Fruit fly (Drosophila melanogaster) whole organism, wandering third instar larva: Measurements from ENCODE around the gene CG31221.

ENCODE experiments used
- CG32264 ChIP-seq: fragments of 200-800 bp; sonication (Bioruptor generic); optimal IDR thresholded peaks from 2 replicates; lab custom pipeline; 2016; ENCODE audit warnings: missing biosample characterization, missing genetic modification characterization
- CG9705 ChIP-seq: fragments of 200-800 bp; sonication (Bioruptor generic); optimal IDR thresholded peaks from 2 replicates; lab custom pipeline; 2018; ENCODE audit warnings: missing biosample characterization, mild to moderate bottlenecking, missing genetic modification characterization
- CrebA ChIP-seq: fragments of 200-800 bp; sonication (Bioruptor generic); optimal IDR thresholded peaks from 2 replicates; lab custom pipeline; 2016; ENCODE audit warnings: missing biosample characterization, mild to moderate bottlenecking, missing genetic modification characterization, borderline replicate concordance
- Dfd ChIP-seq: fragments of >200 bp; optimal IDR thresholded peaks from 2 replicates; lab custom pipeline; 2017; ENCODE audit warnings: missing biosample characterization, missing genetic modification characterization
- Dif ChIP-seq: fragments of 200-275, 200-300 bp; sonication (Bioruptor generic); optimal IDR thresholded peaks from 2 replicates; lab custom pipeline; 2018; ENCODE audit warnings: missing biosample characterization, missing genetic modification characterization; ENCODE audit not compliant: partially characterized antibody
- GATAd ChIP-seq: sonication (Bioruptor generic); optimal IDR thresholded peaks from 2 replicates; lab custom pipeline; 2016; ENCODE audit warnings: missing biosample characterization, missing genetic modification characterization
- HLH106 ChIP-seq: fragments of 200-800 bp; optimal IDR thresholded peaks from 3 replicates; lab custom pipeline; 2019; ENCODE audit warnings: missing biosample characterization, mild to moderate bottlenecking, missing genetic modification characterization, moderate library complexity
- Hnf4 ChIP-seq: fragments of 200-800 bp; sonication (Bioruptor generic); optimal IDR thresholded peaks from 2 replicates; lab custom pipeline; 2016; ENCODE audit warnings: missing biosample characterization, mild to moderate bottlenecking, missing genetic modification characterization
- Hr78 ChIP-seq: fragments of >200 bp; optimal IDR thresholded peaks from 2 replicates; lab custom pipeline; 2017; ENCODE audit warnings: missing biosample characterization, missing genetic modification characterization
- Hr83 ChIP-seq: fragments of 200-300 bp; sonication (Bioruptor generic); optimal IDR thresholded peaks from 2 replicates; lab custom pipeline; 2016; ENCODE audit warnings: missing biosample characterization, mild to moderate bottlenecking, missing genetic modification characterization, moderate library complexity; ENCODE audit not compliant: poor library complexity, severe bottlenecking
- Jra ChIP-seq: sonication (Bioruptor generic); optimal IDR thresholded peaks from 2 replicates; lab custom pipeline; 2016; ENCODE audit warnings: missing biosample characterization, missing genetic modification characterization
- Mio ChIP-seq: sonication (Bioruptor generic); optimal IDR thresholded peaks from 2 replicates; lab custom pipeline; 2016; ENCODE audit warnings: missing biosample characterization, missing genetic modification characterization
- Myc ChIP-seq: fragments of >200 bp; optimal IDR thresholded peaks from 2 replicates; lab custom pipeline; 2017
- OdsH ChIP-seq: fragments of 200-800 bp; sonication (Bioruptor generic); optimal IDR thresholded peaks from 2 replicates; lab custom pipeline; 2016; ENCODE audit warnings: missing biosample characterization, mild to moderate bottlenecking, missing genetic modification characterization
- Rel ChIP-seq, 2 experiments: fragments of 200-800 bp; sonication (Bioruptor generic) in 1 of 2; optimal IDR thresholded peaks; 2 replicates in 1 of 2; 3 replicates in 1 of 2; lab custom pipeline; 2016 to 2019; ENCODE audit warnings: mild to moderate bottlenecking in 2 of 2, missing biosample characterization in 2 of 2, missing genetic modification characterization in 2 of 2, moderate library complexity in 1 of 2
- br ChIP-seq: fragments of 200-800 bp; sonication (Bioruptor generic); optimal IDR thresholded peaks from 2 replicates; lab custom pipeline; 2016; ENCODE audit warnings: missing biosample characterization, missing genetic modification characterization
- brk ChIP-seq: fragments of 200-800 bp; sonication (Bioruptor generic); optimal IDR thresholded peaks from 2 replicates; lab custom pipeline; 2016; ENCODE audit warnings: missing biosample characterization, mild to moderate bottlenecking, missing genetic modification characterization
- dl ChIP-seq, 2 experiments: fragments of 175-275, 200-275 bp in 1 of 2; fragments of 200-275 bp in 1 of 2; sonication (Bioruptor generic); optimal IDR thresholded peaks; lab custom pipeline; 2018; ENCODE audit warnings: mild to moderate bottlenecking in 2 of 2, missing biosample characterization in 2 of 2, missing genetic modification characterization in 2 of 2, moderate library complexity in 2 of 2; ENCODE audit not compliant: partially characterized antibody in 2 of 2, insufficient read depth in 1 of 2
- dsf ChIP-seq: sonication (Bioruptor generic); optimal IDR thresholded peaks from 2 replicates; lab custom pipeline; 2016; ENCODE audit warnings: missing biosample characterization, missing genetic modification characterization, borderline replicate concordance
- ey ChIP-seq: fragments of 200-800 bp; sonication (Bioruptor generic); optimal IDR thresholded peaks from 2 replicates; lab custom pipeline; 2016; ENCODE audit warnings: missing biosample characterization, missing genetic modification characterization
- foxo ChIP-seq, 2 experiments: fragments of 200-800 bp; sonication (Bioruptor generic); optimal IDR thresholded peaks; 2 replicates in 1 of 2; 3 replicates in 1 of 2; lab custom pipeline; 2016 to 2017; ENCODE audit warnings: missing biosample characterization in 2 of 2, missing genetic modification characterization in 2 of 2
- jim ChIP-seq: fragments of 175-275, 200-325 bp; sonication (Bioruptor generic); optimal IDR thresholded peaks from 2 replicates; lab custom pipeline; 2016; ENCODE audit warnings: missing biosample characterization, mild to moderate bottlenecking, missing genetic modification characterization
- lola ChIP-seq: fragments of >200 bp; optimal IDR thresholded peaks from 2 replicates; lab custom pipeline; 2017; ENCODE audit warnings: missing biosample characterization, missing genetic modification characterization
- psq ChIP-seq: fragments of 200-800 bp; sonication (Bioruptor generic); optimal IDR thresholded peaks from 3 replicates; lab custom pipeline; 2017; ENCODE audit warnings: missing biosample characterization, mild to moderate bottlenecking, missing genetic modification characterization, moderate library complexity
- sage ChIP-seq: fragments of 200-800 bp; sonication (Bioruptor generic); optimal IDR thresholded peaks from 2 replicates; lab custom pipeline; 2016; ENCODE audit warnings: missing biosample characterization, mild to moderate bottlenecking, missing genetic modification characterization
- sv ChIP-seq: fragments of 200-800 bp; sonication (Bioruptor generic); optimal IDR thresholded peaks from 3 replicates; lab custom pipeline; 2016; ENCODE audit warnings: missing biosample characterization, missing genetic modification characterization
- usp ChIP-seq: fragments of >200 bp; optimal IDR thresholded peaks from 2 replicates; lab custom pipeline; 2017; ENCODE audit warnings: missing biosample characterization, missing genetic modification characterization
- woc ChIP-seq: sonication (Bioruptor generic); optimal IDR thresholded peaks from 2 replicates; lab custom pipeline; 2016; ENCODE audit warnings: missing biosample characterization, mild to moderate bottlenecking, missing genetic modification characterization

The CG31221 gene

dm6 chr3R:19412434-19412833 is at the start of gene CG31221:
TSS of gene CG31221 (plus strand) at chr3R:19412689.
- TF ChIP-seq OdsH (GFP tag; lab: Kevin White, UChicago) = no peak
- no peak for TF ChIP-seq Jra
- no peak for TF ChIP-seq dsf (GFP tag; lab: Kevin White, UChicago)
- no peak for TF ChIP-seq br (GFP tag; lab: Kevin White, UChicago)
- no peak for TF ChIP-seq GATAd (GFP tag; lab: Kevin White, UChicago)
- no peak for TF ChIP-seq Hnf4 (GFP tag; lab: Kevin White, UChicago)
- TF ChIP-seq Myc (lab: Kevin White, UChicago) = no peak
- TF ChIP-seq dl (GFP tag; optimal IDR thresholded peaks at IDR 0.05; lab: Kevin White, UChicago; ENCODE audit: insufficient read depth in 1 of 2, partially characterized antibody in 2 of 2) = no peak
- TF ChIP-seq sage = no peak
- no peak for TF ChIP-seq usp
- TF ChIP-seq, all 38 proteins: peak for 0

dm6 chr3R:19362879-19363278 is 49.6 kb upstream of the CG31221 start:
- TF ChIP-seq CG32264 (GFP tag; lab: Kevin White, UChicago) (no peak), lola (GFP tag; lab: Kevin White, UChicago) (no peak), foxo (GFP tag; optimal IDR thresholded peaks at IDR 0.05; lab: Kevin White, UChicago) (peak in 1 of 2 experiments; percentile 29)
- TF ChIP-seq, all 38 proteins: peak for 1

dm6 chr3R:19369060-19369459 is 43.4 kb upstream of the CG31221 start:
- no peak for TF ChIP-seq usp
- TF ChIP-seq foxo (GFP tag; optimal IDR thresholded peaks at IDR 0.05; lab: Kevin White, UChicago) = no peak
- no peak for TF ChIP-seq CrebA (GFP tag; lab: Kevin White, UChicago)
- TF ChIP-seq, all 38 proteins: peak for 0

DNA sequence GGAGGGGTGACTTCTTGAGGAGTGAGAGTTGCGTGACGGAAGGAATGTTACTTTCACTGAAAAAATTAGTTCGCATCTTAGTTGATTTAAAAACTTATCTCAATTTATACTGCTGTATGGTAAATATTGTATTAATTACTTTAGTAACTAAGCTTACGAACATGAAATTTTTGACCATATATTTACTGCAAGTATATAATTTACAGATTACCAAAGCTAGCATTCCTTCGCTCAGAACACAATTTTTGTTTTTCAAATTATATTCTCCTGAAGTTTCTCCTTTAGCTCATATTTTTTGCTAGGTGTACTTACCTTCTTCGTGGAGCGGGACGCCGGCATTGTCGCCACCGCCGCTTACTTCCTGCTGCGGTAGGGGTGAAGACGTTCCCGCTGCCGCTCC is 41.8 kb upstream of the CG31221 start:
- TF ChIP-seq Hr78 (GFP tag; lab: Kevin White, UChicago) = no peak
- TF ChIP-seq Hr83 = no peak
- no peak for TF ChIP-seq OdsH (GFP tag; lab: Kevin White, UChicago)
- no peak for TF ChIP-seq jim (GFP tag; lab: Kevin White, UChicago)
- no peak for TF ChIP-seq lola (GFP tag; lab: Kevin White, UChicago)
- no peak for TF ChIP-seq sv
- no peak for TF ChIP-seq Dfd (GFP tag; lab: Kevin White, UChicago)
- no peak for TF ChIP-seq woc (GFP tag; lab: Kevin White, UChicago)
- no peak for TF ChIP-seq CG9705 (GFP tag; lab: Kevin White, UChicago)
- TF ChIP-seq Jra = no peak
- no peak for TF ChIP-seq CG32264 (GFP tag; lab: Kevin White, UChicago)
- no peak for TF ChIP-seq dsf (GFP tag; lab: Kevin White, UChicago)
- TF ChIP-seq brk (GFP tag; lab: Kevin White, UChicago) = no peak
- TF ChIP-seq psq (GFP tag; lab: Kevin White, UChicago) = no peak
- no peak for TF ChIP-seq ey

- no peak for TF ChIP-seq usp
- no peak for TF ChIP-seq Jra
- no peak for TF ChIP-seq ey
- no peak for TF ChIP-seq brk (GFP tag; lab: Kevin White, UChicago)
- no peak for TF ChIP-seq br (GFP tag; lab: Kevin White, UChicago)
- TF ChIP-seq lola (GFP tag; lab: Kevin White, UChicago) = no peak
- TF ChIP-seq Dif (GFP tag; lab: Kevin White, UChicago) = no peak
- TF ChIP-seq Hr78 (GFP tag; lab: Kevin White, UChicago) = no peak
- TF ChIP-seq sv = no peak
- no peak for TF ChIP-seq HLH106
- TF ChIP-seq Mio (GFP tag; lab: Kevin White, UChicago) = no peak
- TF ChIP-seq Rel (GFP tag; optimal IDR thresholded peaks at IDR 0.05; lab: Kevin White, UChicago) = no peak
- no peak for TF ChIP-seq Rel (tag; optimal IDR thresholded peaks at IDR 0.05; lab: Kevin White, UChicago)
- no peak for TF ChIP-seq dl (GFP tag; optimal IDR thresholded peaks at IDR 0.05; lab: Kevin White, UChicago; ENCODE audit: insufficient read depth in 1 of 2, partially characterized antibody in 2 of 2)
- TF ChIP-seq sage = no peak
- TF ChIP-seq CrebA (GFP tag; lab: Kevin White, UChicago) = no peak
- TF ChIP-seq OdsH (GFP tag; lab: Kevin White, UChicago) = no peak
These were observed 37.8 kb upstream of the CG31221 start, which contains the start of gene CG3581 for dm6 chr3R:19374689-19375088. TSS of gene CG3581 (minus strand) at chr3R:19374789.

DNA sequence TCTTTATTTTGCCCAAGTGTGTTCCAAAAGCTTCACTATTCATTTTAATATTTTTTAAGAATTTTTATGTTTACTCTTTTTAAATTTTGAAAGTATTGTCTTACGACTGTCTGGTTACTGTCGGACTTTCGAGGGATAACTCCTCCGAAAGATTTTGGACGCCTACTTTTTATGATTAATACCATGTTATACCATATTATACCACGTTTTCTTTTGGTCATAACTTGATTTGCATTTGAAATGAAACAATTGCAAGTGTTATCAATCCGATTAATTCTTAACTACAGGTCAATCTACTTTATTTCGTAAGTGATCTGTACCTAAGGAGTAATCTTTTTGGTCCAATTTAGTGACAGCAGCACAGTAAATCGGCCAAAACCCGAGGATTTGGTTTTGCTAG is 36.6 kb upstream of the CG31221 start, which contains the start of gene CG31404:
CG31404 (minus strand) TSS at position 101 of the 400 bp plus-strand sequence.
- no peak for TF ChIP-seq usp
- no peak for TF ChIP-seq sv
- no peak for TF ChIP-seq Hnf4 (GFP tag; lab: Kevin White, UChicago)
- TF ChIP-seq foxo (GFP tag; optimal IDR thresholded peaks at IDR 0.05; lab: Kevin White, UChicago) = no peak
